Fruit fly (Drosophila melanogaster) whole organism, prepupa: Measurements from ENCODE around the gene CG43402.

Experiments
- Blimp-1 ChIP-seq: fragments of 200-800 bp; sonication (Bioruptor generic); optimal IDR thresholded peaks from 3 replicates; lab custom pipeline; 2017; ENCODE audit warnings: missing biosample characterization, missing genetic modification characterization, mild to moderate bottlenecking, moderate library complexity, missing genetic modification reagents
- CG11294 ChIP-seq: fragments of 200-800 bp; sonication (Bioruptor generic); IDR thresholded peaks from 2 replicates; pipeline ENCODE4 v1.3.6; 2022; ENCODE audit warnings: missing biosample characterization, missing genetic modification characterization
- CG15336 ChIP-seq: fragments of 200-800 bp; sonication (Bioruptor generic); IDR thresholded peaks from 2 replicates; pipeline ENCODE4 v1.3.6; 2022; ENCODE audit warnings: missing biosample characterization, missing genetic modification characterization
- CG16779 ChIP-seq: fragments of 200-800 bp; sonication (Bioruptor generic); optimal IDR thresholded peaks from 3 replicates; lab custom pipeline; 2017; ENCODE audit warnings: missing biosample characterization, mild to moderate bottlenecking, missing genetic modification characterization
- CG3032 ChIP-seq: fragments of 200-800 bp; optimal IDR thresholded peaks from 2 replicates; lab custom pipeline; 2019; ENCODE audit warnings: missing biosample characterization, mild to moderate bottlenecking, missing genetic modification characterization, moderate library complexity
- CG31627 ChIP-seq: fragments of 200-800 bp; sonication (Bioruptor generic); optimal IDR thresholded peaks from 3 replicates; lab custom pipeline; 2016; ENCODE audit warnings: missing biosample characterization, missing genetic modification characterization
- CG34406 ChIP-seq: fragments of 200-800 bp; sonication (Bioruptor generic); optimal IDR thresholded peaks from 3 replicates; lab custom pipeline; 2016; ENCODE audit warnings: missing biosample characterization, missing genetic modification characterization
- CG3919 ChIP-seq: fragments of 200-800 bp; sonication (Bioruptor generic); optimal IDR thresholded peaks from 3 replicates; lab custom pipeline; 2016; ENCODE audit warnings: missing biosample characterization, missing genetic modification characterization
- CG4318 ChIP-seq: fragments of 200-800 bp; sonication (Bioruptor generic); optimal IDR thresholded peaks from 3 replicates; lab custom pipeline; 2017; ENCODE audit warnings: missing biosample characterization, mild to moderate bottlenecking, missing genetic modification characterization
- CG6163 ChIP-seq: fragments of 200-800 bp; sonication (Bioruptor generic); IDR thresholded peaks from 3 replicates; pipeline ENCODE4 v1.3.6; 2022; ENCODE audit warnings: missing biosample characterization, missing genetic modification characterization
- CG6276 ChIP-seq: fragments of 200-800 bp; sonication (Bioruptor generic); optimal IDR thresholded peaks from 2 replicates; lab custom pipeline; 2017; ENCODE audit warnings: missing biosample characterization, mild to moderate bottlenecking, missing genetic modification characterization
- CG6808 ChIP-seq: fragments of 200-800 bp; sonication (Bioruptor generic); optimal IDR thresholded peaks from 3 replicates; lab custom pipeline; 2017; ENCODE audit warnings: missing biosample characterization, missing genetic modification characterization, mild to moderate bottlenecking, moderate library complexity, missing genetic modification reagents
- CG6854 ChIP-seq: fragments of 200-800 bp; sonication (Bioruptor generic); optimal IDR thresholded peaks from 2 replicates; lab custom pipeline; 2017; ENCODE audit warnings: missing biosample characterization, mild to moderate bottlenecking, missing genetic modification characterization
- CG8119 ChIP-seq: fragments of 200-800 bp; sonication (Bioruptor generic); IDR thresholded peaks from 3 replicates; pipeline ENCODE4 v1.3.6; 2022; ENCODE audit warnings: missing biosample characterization, missing genetic modification characterization
- CG8319 ChIP-seq: fragments of 200-800 bp; sonication (Bioruptor generic); optimal IDR thresholded peaks from 3 replicates; lab custom pipeline; 2016; ENCODE audit warnings: missing biosample characterization, missing genetic modification characterization
- CG8632 ChIP-seq: fragments of 200-800 bp; sonication (Bioruptor generic); optimal IDR thresholded peaks from 3 replicates; lab custom pipeline; 2016; ENCODE audit warnings: missing biosample characterization, missing genetic modification characterization
- CG9139 ChIP-seq: fragments of 200-800 bp; sonication (Bioruptor generic); optimal IDR thresholded peaks from 3 replicates; lab custom pipeline; 2017; ENCODE audit warnings: missing biosample characterization, mild to moderate bottlenecking, missing genetic modification characterization
- Eip75B ChIP-seq: fragments of 200-800 bp; sonication (Bioruptor generic); optimal IDR thresholded peaks from 3 replicates; lab custom pipeline; 2016; ENCODE audit warnings: missing biosample characterization, missing genetic modification characterization
- Eip78C ChIP-seq: fragments of 200-800 bp; sonication (Bioruptor generic); peaks from one replicate; lab custom pipeline; 2016; ENCODE audit warnings: missing biosample characterization, missing genetic modification characterization
- Ets96B ChIP-seq: fragments of 200-800 bp; optimal IDR thresholded peaks from 2 replicates; lab custom pipeline; 2019; ENCODE audit warnings: missing biosample characterization, mild to moderate bottlenecking, missing genetic modification characterization, moderate library complexity
- Hr38 ChIP-seq: sonication (Bioruptor generic); optimal IDR thresholded peaks from 2 replicates; lab custom pipeline; 2016; ENCODE audit warnings: missing biosample characterization, missing genetic modification characterization
- Hr39 ChIP-seq: fragments of 200-800 bp; sonication (Bioruptor generic); optimal IDR thresholded peaks from 2 replicates; lab custom pipeline; 2016; ENCODE audit warnings: missing biosample characterization, missing genetic modification characterization
- Lpt ChIP-seq: fragments of 200-800 bp; sonication (Bioruptor generic); optimal IDR thresholded peaks from 3 replicates; lab custom pipeline; 2016; ENCODE audit warnings: missing biosample characterization, missing genetic modification characterization
- OdsH ChIP-seq: fragments of 200-800 bp; sonication (Bioruptor generic); optimal IDR thresholded peaks from 3 replicates; lab custom pipeline; 2016; ENCODE audit warnings: missing biosample characterization, missing genetic modification characterization
- Smox ChIP-seq: fragments of 200-800 bp; sonication (Bioruptor generic); optimal IDR thresholded peaks from 3 replicates; lab custom pipeline; 2016; ENCODE audit warnings: missing biosample characterization, missing genetic modification characterization
- Sox102F ChIP-seq: fragments of 200-800 bp; sonication (Bioruptor generic); optimal IDR thresholded peaks from 2 replicates; lab custom pipeline; 2016; ENCODE audit warnings: missing biosample characterization, mild to moderate bottlenecking, missing genetic modification characterization
- achi ChIP-seq: fragments of 200-800 bp; sonication (Bioruptor generic); optimal IDR thresholded peaks from 3 replicates; lab custom pipeline; 2016; ENCODE audit warnings: missing biosample characterization, missing genetic modification characterization
- acj6 ChIP-seq: fragments of 200-800 bp; sonication (Bioruptor generic); optimal IDR thresholded peaks from 3 replicates; lab custom pipeline; 2016; ENCODE audit warnings: missing biosample characterization, missing genetic modification characterization
- cyc ChIP-seq: fragments of 200-800 bp; sonication (Bioruptor generic); optimal IDR thresholded peaks from 3 replicates; lab custom pipeline; 2016; ENCODE audit warnings: missing biosample characterization, missing genetic modification characterization
- dsx ChIP-seq: fragments of 200-800 bp; optimal IDR thresholded peaks from 3 replicates; lab custom pipeline; 2019; ENCODE audit warnings: missing biosample characterization, mild to moderate bottlenecking, missing genetic modification characterization, moderate library complexity; ENCODE audit not compliant: poor library complexity, severe bottlenecking
- eg ChIP-seq: fragments of 200-800 bp; sonication (Bioruptor generic); IDR thresholded peaks from 3 replicates; pipeline ENCODE4 v1.3.6; 2022; ENCODE audit warnings: missing biosample characterization, missing genetic modification characterization
- esn ChIP-seq: fragments of 200-800 bp; sonication (Bioruptor generic); optimal IDR thresholded peaks from 2 replicates; lab custom pipeline; 2016; ENCODE audit warnings: missing biosample characterization, mild to moderate bottlenecking, missing genetic modification characterization, moderate library complexity
- fd59A ChIP-seq: fragments of 200-800 bp; sonication (Bioruptor generic); optimal IDR thresholded peaks from 2 replicates; lab custom pipeline; 2017; ENCODE audit warnings: missing biosample characterization, mild to moderate bottlenecking, missing genetic modification characterization, missing genetic modification reagents
- fd85E ChIP-seq: fragments of 200-800 bp; sonication (Bioruptor generic); optimal IDR thresholded peaks from 3 replicates; lab custom pipeline; 2016; ENCODE audit warnings: missing biosample characterization, missing genetic modification characterization
- fkh ChIP-seq: fragments of 200-800 bp; sonication (Bioruptor generic); optimal IDR thresholded peaks from 3 replicates; lab custom pipeline; 2017; ENCODE audit warnings: missing biosample characterization, mild to moderate bottlenecking, missing genetic modification characterization, moderate library complexity
- lz ChIP-seq: fragments of 200-800 bp; sonication (Bioruptor generic); optimal IDR thresholded peaks from 3 replicates; lab custom pipeline; 2016; ENCODE audit warnings: missing biosample characterization, missing genetic modification characterization
- pdm3 ChIP-seq: fragments of 200-800 bp; sonication (Bioruptor generic); optimal IDR thresholded peaks from 3 replicates; lab custom pipeline; 2016; ENCODE audit warnings: missing biosample characterization, missing genetic modification characterization
- salr ChIP-seq, 2 experiments: fragments of 200-800 bp; sonication (Bioruptor generic); optimal IDR thresholded peaks; 3 replicates each; lab custom pipeline; 2016 to 2018; ENCODE audit warnings: missing biosample characterization in 2 of 2, missing genetic modification characterization in 2 of 2, mild to moderate bottlenecking in 1 of 2
- ss ChIP-seq, 2 experiments: fragments of 200-800 bp; sonication (Bioruptor generic); optimal IDR thresholded peaks; 2 replicates in 1 of 2; 3 replicates in 1 of 2; lab custom pipeline; 2017 to 2018; ENCODE audit warnings: mild to moderate bottlenecking in 2 of 2, missing biosample characterization in 2 of 2, missing genetic modification characterization in 2 of 2, moderate library complexity in 1 of 2
- svp ChIP-seq: fragments of 200-800 bp; sonication (Bioruptor generic); peaks from one replicate; lab custom pipeline; 2016; ENCODE audit warnings: missing biosample characterization, missing genetic modification characterization
- topi ChIP-seq: fragments of 200-800 bp; sonication (Bioruptor generic); optimal IDR thresholded peaks from 3 replicates; lab custom pipeline; 2016; ENCODE audit warnings: missing biosample characterization, missing genetic modification characterization
- vri ChIP-seq: fragments of 200-800 bp; sonication (Bioruptor generic); optimal IDR thresholded peaks from 3 replicates; lab custom pipeline; 2016; ENCODE audit warnings: missing biosample characterization, mild to moderate bottlenecking, missing genetic modification characterization

The CG43402 gene

dm6 chr2L:1420287-1420686, 22.1 kb upstream of the CG43402 start, which contains the start of gene robo2 (continued):
- TF ChIP-seq Ets96B (tag; lab: Kevin White, UChicago) (peak; percentile 19), CG8319 (GFP tag; lab: Kevin White, UChicago) (no peak), OdsH (GFP tag; lab: Kevin White, UChicago) (peak; percentile 14), Sox102F (GFP tag; lab: Kevin White, UChicago) (peak; percentile 43), CG15336 (GFP tag; lab: Robert Waterston, UW) (peak; percentile 51; the same call in 1 of the 2 replicates), eg (GFP tag; lab: Robert Waterston, UW) (peak; percentile 70; the same call in 2 of the 3 replicates), Eip78C (GFP tag; lab: Kevin White, UChicago) (peak; percentile 86), CG6163 (peak; percentile 83), cyc (GFP tag; lab: Kevin White, UChicago) (no peak), CG4318 (GFP tag; lab: Kevin White, UChicago) (no peak), CG11294 (no peak), Eip75B (GFP tag; lab: Kevin White, UChicago) (peak; percentile 63), CG34406 (peak; percentile 2), CG6276 (GFP tag; lab: Kevin White, UChicago) (peak; percentile 36), CG3919 (GFP tag; lab: Kevin White, UChicago) (peak; percentile 66)
- TF ChIP-seq, all 60 proteins: peak for 38

dm6 chr2L:1421460-1422332, 20.7 kb upstream of the CG43402 start:
- TF ChIP-seq CG31627 (GFP tag; lab: Kevin White, UChicago) (no peak), svp (GFP tag; lab: Kevin White, UChicago) (peak; percentile 52), eg (GFP tag; lab: Robert Waterston, UW) (no peak)
- TF ChIP-seq, all 60 proteins: peak for 1

- TF ChIP-seq CG3032 (peak; percentile 14), Sox102F (GFP tag; lab: Kevin White, UChicago) (peak; percentile 84), CG34406 (peak; percentile 61), dsx (GFP tag; lab: Kevin White, UChicago) (peak; percentile 47), Eip75B (GFP tag; lab: Kevin White, UChicago) (peak; percentile 59), achi (peak; percentile 56), acj6 (GFP tag; lab: Kevin White, UChicago) (peak; percentile 75), CG8119 (GFP tag; lab: Robert Waterston, UW) (no peak), CG9139 (GFP tag; lab: Kevin White, UChicago) (no peak), Blimp-1 (no peak), CG16779 (tag; lab: Kevin White, UChicago) (no peak), vri (GFP tag; lab: Kevin White, UChicago) (peak; percentile 60), cyc (GFP tag; lab: Kevin White, UChicago) (peak; percentile 78), Hr38 (no peak), fd85E (GFP tag; lab: Kevin White, UChicago) (no peak), topi (GFP tag; lab: Kevin White, UChicago) (peak; percentile 84), CG3919 (GFP tag; lab: Kevin White, UChicago) (peak; percentile 72), OdsH (GFP tag; lab: Kevin White, UChicago) (peak; percentile 61), fkh (GFP tag; lab: Kevin White, UChicago) (peak; percentile 3), CG15336 (GFP tag; lab: Robert Waterston, UW) (peak; percentile 43; the same call in 1 of the 2 replicates), ss (GFP tag; optimal IDR thresholded peaks at IDR 0.05; lab: Kevin White, UChicago) (peak; percentile 3 to 19), Ets96B (tag; lab: Kevin White, UChicago) (peak; percentile 48), CG6808 (GFP tag; lab: Kevin White, UChicago) (peak; percentile 12), Eip78C (GFP tag; lab: Kevin White, UChicago) (peak; percentile 84), Hr39 (GFP tag; lab: Kevin White, UChicago) (peak; percentile 82), CG6276 (GFP tag; lab: Kevin White, UChicago) (no peak), Lpt (GFP tag; lab: Kevin White, UChicago) (no peak), Smox (GFP tag; lab: Kevin White, UChicago) (peak; percentile 70), CG4318 (GFP tag; lab: Kevin White, UChicago) (no peak), fd59A (GFP tag; lab: Kevin White, UChicago) (peak; percentile 8), CG8632 (GFP tag; lab: Kevin White, UChicago) (peak; percentile 48), CG6854 (peak; percentile 48), CG11294 (no peak; the same call in 1 of the 2 replicates), salr (GFP tag; optimal IDR thresholded peaks at IDR 0.05; lab: Kevin White, UChicago) (peak; percentile 13 to 25), CG6163 (peak; percentile 76), lz (peak; percentile 75), pdm3 (peak; percentile 60), svp (GFP tag; lab: Kevin White, UChicago) (peak; percentile 91), esn (GFP tag; lab: Kevin White, UChicago) (peak; percentile 77)
Observed at dm6 chr2L:1422725-1423124, 19.7 kb upstream of the CG43402 start.
